Fruit fly (Drosophila melanogaster): ENCODE data around the gene CG9040.

The CG9040 gene

dm6 chr3L:13986330-13986729 lies 1.3 kb upstream of the CG9040 start, which contains the start of gene CG17362:
Gene CG17362 (plus strand): TSS chr3L:13986620.
- TF ChIP-seq CG17801 (GFP tag; optimal IDR thresholded peaks at IDR 0.05; ENCODE audit: partially characterized antibody), result no peak

dm6 chr3L:13991314-13991713 lies 3.6 kb downstream of the CG9040 start:
- TF ChIP-seq CG17801 (GFP tag; optimal IDR thresholded peaks at IDR 0.05; ENCODE audit: partially characterized antibody), result no peak

dm6 chr3L:13993233-13993741 lies 5.6 kb downstream of the CG9040 start, which contains the start of gene CG17364:
Gene CG17364 (minus strand): TSS chr3L:13993400.
- no peak for TF ChIP-seq CG17801 (GFP tag; optimal IDR thresholded peaks at IDR 0.05; ENCODE audit: partially characterized antibody)

- peak; percentile 66 for TF ChIP-seq CG17801 (GFP tag; optimal IDR thresholded peaks at IDR 0.05; ENCODE audit: partially characterized antibody)
These were observed 6.4 kb downstream of the CG9040 start, which contains the start of gene CtsK1 for dm6 chr3L:13993742-13994719. Gene CtsK1 (plus strand): TSS chr3L:13994231.

- no peak for TF ChIP-seq CG17801 (GFP tag; optimal IDR thresholded peaks at IDR 0.05; ENCODE audit: partially characterized antibody)
These were observed 8.8 kb downstream of the CG9040 start for dm6 chr3L:13996437-13996836.

- no peak for TF ChIP-seq CG17801 (GFP tag; optimal IDR thresholded peaks at IDR 0.05; ENCODE audit: partially characterized antibody)
These were observed 9.3 kb downstream of the CG9040 start, which contains the start of gene CG17361 for dm6 chr3L:13996992-13997391. Gene CG17361 (plus strand): TSS chr3L:13997191.

- no peak for TF ChIP-seq CG17801 (GFP tag; optimal IDR thresholded peaks at IDR 0.05; ENCODE audit: partially characterized antibody)
These were observed 11.5 kb downstream of the CG9040 start, which contains the start of gene CG17359 for dm6 chr3L:13999204-13999603. Gene CG17359 (minus strand): TSS chr3L:13999251.

dm6 chr3L:14001658-14002523 lies 14.2 kb downstream of the CG9040 start, which contains the start of the genes Nprl3 and upSET:
Gene Nprl3 (minus strand): TSS chr3L:14001880.
Gene upSET (plus strand): TSS chr3L:14002127.
- TF ChIP-seq CG17801 (GFP tag; optimal IDR thresholded peaks at IDR 0.05; ENCODE audit: partially characterized antibody), result no peak

dm6 chr3L:14002524-14003135 lies 15.0 kb downstream of the CG9040 start:
- TF ChIP-seq CG17801 (GFP tag; optimal IDR thresholded peaks at IDR 0.05; ENCODE audit: partially characterized antibody), result no peak

- no peak for TF ChIP-seq CG17801 (GFP tag; optimal IDR thresholded peaks at IDR 0.05; ENCODE audit: partially characterized antibody)
These were observed 15.8 kb downstream of the CG9040 start for dm6 chr3L:14003297-14004040.

- no peak for TF ChIP-seq CG17801 (GFP tag; optimal IDR thresholded peaks at IDR 0.05; ENCODE audit: partially characterized antibody)
These were observed 16.3 kb downstream of the CG9040 start for dm6 chr3L:14004041-14004407.

- peak; percentile 95 for TF ChIP-seq CG17801 (GFP tag; optimal IDR thresholded peaks at IDR 0.05; ENCODE audit: partially characterized antibody)
These were observed 17.3 kb downstream of the CG9040 start for dm6 chr3L:14004963-14005458.

- TF ChIP-seq CG17801 (GFP tag; optimal IDR thresholded peaks at IDR 0.05; ENCODE audit: partially characterized antibody), result peak; percentile 28
These were observed 18.1 kb downstream of the CG9040 start for dm6 chr3L:14005627-14006287.

Measured in ovary, adult (tissue).